Worm (Caenorhabditis elegans) whole organism, mixed stage, embryonic: ENCODE measurements around the gene F53F4.2.

Experiments used
- M03D4.4 ChIP-seq: sonication (generic microtip); optimal IDR thresholded peaks from 2 replicates; lab custom pipeline; 2017; ENCODE audit warnings: mild to moderate bottlenecking, missing genetic modification characterization, missing compliant biosample characterization
- bed-3 ChIP-seq: fragments of 200-800 bp; sonication (Bioruptor generic); optimal IDR thresholded peaks from 3 replicates; lab custom pipeline; 2018; ENCODE audit warnings: mild to moderate bottlenecking, missing genetic modification characterization, moderate library complexity, missing compliant biosample characterization
- blmp-1 ChIP-seq: fragments of 150-350 bp; optimal IDR thresholded peaks from 2 replicates; lab custom pipeline; 2014; ENCODE audit warnings: missing biosample characterization, missing genetic modification characterization
- ceh-43 ChIP-seq: fragments of 200-800 bp; sonication (Bioruptor generic); optimal IDR thresholded peaks from 2 replicates; lab custom pipeline; 2018; ENCODE audit warnings: mild to moderate bottlenecking, missing genetic modification characterization, moderate library complexity, missing compliant biosample characterization
- ceh-83 ChIP-seq: fragments of 200-800 bp; sonication (Bioruptor generic); optimal IDR thresholded peaks from 2 replicates; lab custom pipeline; 2018; ENCODE audit warnings: mild to moderate bottlenecking, missing genetic modification characterization, missing compliant biosample characterization
- ces-1 ChIP-seq: fragments of 150-350 bp; optimal IDR thresholded peaks from 2 replicates; lab custom pipeline; 2014; ENCODE audit warnings: missing biosample characterization, missing genetic modification reagents, missing genetic modification characterization
- cnd-1 ChIP-seq: fragments of 200-800 bp; sonication (Bioruptor generic); optimal IDR thresholded peaks from 2 replicates; lab custom pipeline; 2018; ENCODE audit warnings: mild to moderate bottlenecking, missing genetic modification characterization, missing compliant biosample characterization
- drap-1 ChIP-seq: fragments of 200-800 bp; sonication (Bioruptor generic); optimal IDR thresholded peaks from 3 replicates; lab custom pipeline; 2018; ENCODE audit warnings: mild to moderate bottlenecking, missing genetic modification characterization, missing compliant biosample characterization
- elt-1 ChIP-seq: sonication (generic microtip); optimal IDR thresholded peaks from 2 replicates; lab custom pipeline; 2017; ENCODE audit warnings: missing genetic modification characterization, mild to moderate bottlenecking, missing compliant biosample characterization, antibody characterized with exemption, moderate library complexity, borderline replicate concordance; ENCODE audit not compliant: insufficient read depth
- elt-3 ChIP-seq: fragments of 150-350 bp; optimal IDR thresholded peaks from 2 replicates; lab custom pipeline; 2014; ENCODE audit warnings: missing biosample characterization, missing genetic modification characterization
- flh-1 ChIP-seq: fragments of 200-800 bp; sonication (Bioruptor generic); optimal IDR thresholded peaks from 2 replicates; lab custom pipeline; 2018; ENCODE audit warnings: mild to moderate bottlenecking, missing genetic modification characterization, moderate library complexity, missing compliant biosample characterization
- hlh-1 ChIP-seq: fragments of 150-350 bp; optimal IDR thresholded peaks from 2 replicates; lab custom pipeline; 2014; ENCODE audit warnings: missing biosample characterization, missing genetic modification reagents, missing genetic modification characterization
- lin-13 ChIP-seq: fragments of 150-350 bp; optimal IDR thresholded peaks from 2 replicates; lab custom pipeline; 2014; ENCODE audit warnings: missing biosample characterization, missing genetic modification characterization
- lin-32 ChIP-seq: fragments of 200-800 bp; sonication (Bioruptor generic); optimal IDR thresholded peaks from 2 replicates; lab custom pipeline; 2018; ENCODE audit warnings: mild to moderate bottlenecking, missing genetic modification characterization, missing compliant biosample characterization
- mab-5 ChIP-seq: fragments of 150-350 bp; optimal IDR thresholded peaks from 2 replicates; lab custom pipeline; 2014; ENCODE audit warnings: missing biosample characterization, missing genetic modification characterization
- mep-1 ChIP-seq: fragments of 150-350 bp; optimal IDR thresholded peaks from 2 replicates; lab custom pipeline; 2017; ENCODE audit warnings: missing biosample characterization, missing genetic modification reagents, missing genetic modification characterization, inconsistent platforms
- mls-2 ChIP-seq: sonication (generic microtip); optimal IDR thresholded peaks from 2 replicates; lab custom pipeline; 2016; ENCODE audit warnings: mild to moderate bottlenecking, missing genetic modification characterization, moderate library complexity, missing compliant biosample characterization
- nhr-12 ChIP-seq: fragments of 150-350 bp; optimal IDR thresholded peaks from 2 replicates; lab custom pipeline; 2014; ENCODE audit warnings: missing biosample characterization, missing genetic modification characterization
- nhr-2 ChIP-seq: fragments of 150-350 bp; optimal IDR thresholded peaks from 2 replicates; lab custom pipeline; 2014; ENCODE audit warnings: missing biosample characterization, missing genetic modification characterization
- nhr-237 ChIP-seq: fragments of 150-350 bp; optimal IDR thresholded peaks from 2 replicates; lab custom pipeline; 2014; ENCODE audit warnings: missing biosample characterization, missing genetic modification characterization
- nhr-28 ChIP-seq: fragments of 150-350 bp; optimal IDR thresholded peaks from 2 replicates; lab custom pipeline; 2014; ENCODE audit warnings: missing biosample characterization, missing genetic modification characterization
- nhr-76 ChIP-seq: sonication (generic microtip); optimal IDR thresholded peaks from 2 replicates; lab custom pipeline; 2017; ENCODE audit warnings: missing biosample characterization, missing genetic modification characterization
- pha-4 ChIP-seq: fragments of 150-350 bp; optimal IDR thresholded peaks from 2 replicates; lab custom pipeline; 2018; ENCODE audit warnings: missing biosample characterization, missing genetic modification reagents, missing genetic modification characterization
- sem-2 ChIP-seq: fragments of 200-800 bp; sonication (Bioruptor generic); optimal IDR thresholded peaks from 2 replicates; lab custom pipeline; 2018; ENCODE audit warnings: mild to moderate bottlenecking, missing genetic modification characterization, missing compliant biosample characterization
- snpc-4 ChIP-seq: fragments of 150-350 bp; optimal IDR thresholded peaks from 2 replicates; lab custom pipeline; 2014; ENCODE audit warnings: missing biosample characterization, missing genetic modification characterization
- tbx-8 ChIP-seq: fragments of 200-800 bp; sonication (Bioruptor generic); optimal IDR thresholded peaks from 2 replicates; lab custom pipeline; 2018; ENCODE audit warnings: mild to moderate bottlenecking, missing genetic modification characterization, moderate library complexity, missing compliant biosample characterization
- unc-120 ChIP-seq: sonication (generic microtip); optimal IDR thresholded peaks from 2 replicates; lab custom pipeline; 2017; ENCODE audit warnings: missing genetic modification characterization, missing compliant biosample characterization; ENCODE audit not compliant: poor library complexity, severe bottlenecking
- unc-39 ChIP-seq: fragments of 150-350 bp; optimal IDR thresholded peaks from 2 replicates; lab custom pipeline; 2014; ENCODE audit warnings: missing biosample characterization, missing genetic modification characterization
- unc-62 ChIP-seq: fragments of 150-350 bp; optimal IDR thresholded peaks from 2 replicates; lab custom pipeline; 2014; ENCODE audit warnings: missing biosample characterization, missing genetic modification reagents, missing genetic modification characterization
- zip-8 ChIP-seq: fragments of 150-350 bp; optimal IDR thresholded peaks from 2 replicates; lab custom pipeline; 2014; ENCODE audit warnings: missing biosample characterization, missing genetic modification characterization
- ztf-11 ChIP-seq: fragments of 150-350 bp; optimal IDR thresholded peaks from 2 replicates; lab custom pipeline; 2014; ENCODE audit warnings: missing biosample characterization, missing genetic modification characterization

F53F4.2 gene

ce11 chrV:13625517-13626097 is 36.2 kb upstream of the F53F4.2 start, which contains the start of the genes nduv-2 and F53F4.12:
Gene nduv-2, minus strand, starts transcription at chrV:13625567.
Gene F53F4.12, plus strand, starts transcription at chrV:13626047.
- no peak for TF ChIP-seq ztf-11 (tag; lab: Kevin White, UChicago)
- TF ChIP-seq nhr-76 = no peak
- no peak for TF ChIP-seq drap-1 (GFP tag; lab: Kevin White, UChicago)
- TF ChIP-seq nhr-28 (tag; lab: Kevin White, UChicago) = no peak
- TF ChIP-seq, all 35 proteins: peak for 0

DNA sequence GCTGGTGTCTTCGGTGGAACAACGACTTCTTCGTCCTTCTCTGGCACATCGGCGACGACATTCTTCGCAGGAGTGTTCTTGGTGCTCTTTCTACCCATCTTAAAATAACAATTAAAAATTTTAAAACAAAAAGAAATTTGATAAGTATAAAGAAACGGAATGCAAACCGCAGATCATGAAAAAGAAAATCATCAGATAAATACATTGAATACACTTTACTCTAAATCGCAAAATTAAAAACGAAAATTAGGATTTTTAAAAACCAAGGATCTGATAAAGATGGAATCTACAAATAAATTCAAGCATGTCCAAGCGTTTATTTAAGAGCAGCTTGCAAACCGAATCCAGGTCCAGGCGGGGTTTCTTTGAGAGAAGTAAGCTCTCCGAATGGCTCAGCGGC is 35.0 kb upstream of the F53F4.2 start, which contains the start of gene F53F4.11:
F53F4.11 (minus strand) TSS at position 101 of the 400 bp plus-strand sequence.
- TF ChIP-seq blmp-1 = no peak
- no peak for TF ChIP-seq cnd-1
- no peak for TF ChIP-seq zip-8
- TF ChIP-seq mls-2 (tag; lab: Kevin White, UChicago) = no peak
- no peak for TF ChIP-seq unc-39 (tag; lab: Kevin White, UChicago)
- no peak for TF ChIP-seq nhr-237 (tag; lab: Kevin White, UChicago)
- TF ChIP-seq mab-5 (tag; lab: Kevin White, UChicago) = no peak
- TF ChIP-seq ces-1 (GFP tag; lab: Kevin White, UChicago) = no peak
- TF ChIP-seq sem-2 (GFP tag; lab: Kevin White, UChicago) = no peak
- no peak for TF ChIP-seq nhr-12 (tag; lab: Kevin White, UChicago)
- no peak for TF ChIP-seq nhr-2 (tag; lab: Kevin White, UChicago)
- TF ChIP-seq tbx-8 = no peak
- TF ChIP-seq pha-4 (tag; lab: Kevin White, UChicago) = no peak
- TF ChIP-seq, all 35 proteins: peak for 0

ce11 chrV:13621720-13622119 is 32.3 kb upstream of the F53F4.2 start, which contains the start of gene F53F4.16:
Gene F53F4.16, minus strand, starts transcription at chrV:13621820.
- TF ChIP-seq mep-1 (tag; lab: Kevin White, UChicago) = no peak
- no peak for TF ChIP-seq ceh-43
- no peak for TF ChIP-seq hlh-1 (tag; lab: Kevin White, UChicago)
- TF ChIP-seq nhr-76 = no peak
- TF ChIP-seq ces-1 (GFP tag; lab: Kevin White, UChicago) = no peak
- TF ChIP-seq nhr-12 (tag; lab: Kevin White, UChicago) = no peak
- TF ChIP-seq ztf-11 (tag; lab: Kevin White, UChicago) = no peak

DNA sequence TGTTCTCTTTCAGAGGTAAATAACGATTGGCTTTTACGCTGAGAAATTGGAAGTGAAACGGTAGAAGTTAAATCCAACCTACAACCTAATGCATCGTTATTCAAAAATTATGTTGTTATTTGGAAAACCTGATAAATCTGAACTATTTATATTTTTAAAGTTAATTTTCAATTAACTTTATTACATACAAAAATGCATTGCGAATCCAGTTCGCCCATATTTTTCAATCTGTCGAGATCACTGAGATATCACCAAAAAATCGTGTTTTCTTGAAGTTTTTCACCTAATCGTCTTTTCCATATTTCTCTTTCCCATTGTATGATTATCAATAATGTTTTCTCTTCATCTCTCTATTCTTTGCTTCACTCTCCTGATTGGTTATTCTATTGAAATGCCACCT is 31.3 kb upstream of the F53F4.2 start, which contains the start of gene F53F4.15:
F53F4.15 (plus strand) TSS at position 301 of the 400 bp plus-strand sequence.
- no peak for TF ChIP-seq unc-120 (tag; lab: Kevin White, UChicago)
- TF ChIP-seq lin-13 (tag; lab: Kevin White, UChicago) = no peak
- no peak for TF ChIP-seq sem-2 (GFP tag; lab: Kevin White, UChicago)
- no peak for TF ChIP-seq hlh-1 (tag; lab: Kevin White, UChicago)
- no peak for TF ChIP-seq nhr-28 (tag; lab: Kevin White, UChicago)
- TF ChIP-seq snpc-4 (tag; lab: Kevin White, UChicago) = no peak
- TF ChIP-seq M03D4.4 (tag; lab: Kevin White, UChicago) = no peak
- no peak for TF ChIP-seq zip-8
- TF ChIP-seq unc-62 (GFP tag; lab: Kevin White, UChicago) = no peak
- TF ChIP-seq ztf-11 (tag; lab: Kevin White, UChicago) = no peak
- no peak for TF ChIP-seq lin-32
- no peak for TF ChIP-seq tbx-8
- TF ChIP-seq elt-1 (tag; lab: Kevin White, UChicago) = no peak
- no peak for TF ChIP-seq flh-1 (GFP tag; lab: Kevin White, UChicago)
- no peak for TF ChIP-seq mab-5 (tag; lab: Kevin White, UChicago)
- TF ChIP-seq drap-1 (GFP tag; lab: Kevin White, UChicago) = no peak
- TF ChIP-seq elt-3 = no peak
- TF ChIP-seq ceh-83 (GFP tag; lab: Kevin White, UChicago) = no peak
- no peak for TF ChIP-seq bed-3 (GFP tag; lab: Kevin White, UChicago)

DNA sequence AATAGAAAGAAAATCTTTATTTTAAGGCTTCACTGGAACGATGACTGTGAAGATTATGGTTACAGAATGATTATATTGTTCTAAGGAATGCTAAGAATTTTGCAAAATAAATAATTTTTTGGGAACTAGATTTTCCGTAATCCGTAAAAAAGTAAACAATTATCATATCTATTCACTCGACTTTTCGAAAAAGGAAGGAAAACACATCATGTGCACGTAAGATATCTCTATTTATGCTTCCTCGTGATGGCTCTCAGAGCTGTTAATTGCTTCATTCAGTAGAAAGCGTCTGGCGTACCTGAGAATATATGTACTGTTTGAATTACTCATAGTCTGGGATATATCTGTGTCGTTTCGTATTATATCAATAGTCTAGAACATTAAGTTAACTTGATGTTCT is 30.4 kb upstream of the F53F4.2 start, which contains the start of gene srd-11:
srd-11 (minus strand) TSS at position 101 of the 400 bp plus-strand sequence.
- TF ChIP-seq drap-1 (GFP tag; lab: Kevin White, UChicago) = no peak
- TF ChIP-seq unc-39 (tag; lab: Kevin White, UChicago) = no peak
- no peak for TF ChIP-seq mab-5 (tag; lab: Kevin White, UChicago)
- TF ChIP-seq pha-4 (tag; lab: Kevin White, UChicago) = no peak
- TF ChIP-seq nhr-237 (tag; lab: Kevin White, UChicago) = no peak
- TF ChIP-seq, all 35 proteins: peak for 0
